Fruit fly (Drosophila melanogaster): ENCODE data around the gene PGRP-LC.
A peak's percentile ranks its signal among the peaks of the same experiment; 100 is the strongest.

The PGRP-LC gene

dm6 chr3L:9377198-9378035, 38.8 kb downstream of the PGRP-LC start, which contains the start of gene Hsp26 (continued):
- TF ChIP-seq sob (GFP tag; IDR thresholded peaks at IDR 0.05), result peak; percentile 82
- TF ChIP-seq ewg (GFP tag; optimal IDR thresholded peaks at IDR 0.05), result peak; percentile 93
- no peak for TF ChIP-seq CG15479 (GFP tag; optimal IDR thresholded peaks at IDR 0.05)
- TF ChIP-seq CG3726 (GFP tag; IDR thresholded peaks at IDR 0.05), result 0 out of 3 replicates have a peak, but pooled peaks have one; percentile 47
- peak; percentile 64 for TF ChIP-seq dm (GFP tag; optimal IDR thresholded peaks at IDR 0.05)
- TF ChIP-seq CG16813 (GFP tag; IDR thresholded peaks at IDR 0.05; ENCODE audit: partially characterized antibody), result no peak
- peak; percentile 67 for TF ChIP-seq fd3F (GFP tag; optimal IDR thresholded peaks at IDR 0.05)
- peak; percentile 66 for TF ChIP-seq CG3847 (GFP tag; IDR thresholded peaks at IDR 0.05)
- TF ChIP-seq pum (GFP tag; optimal IDR thresholded peaks at IDR 0.05), result peak; percentile 81
- peak; percentile 39; the same call in 1 of the 2 replicates for TF ChIP-seq Taf1 (GFP tag; IDR thresholded peaks at IDR 0.05)
- TF ChIP-seq BtbVII (GFP tag; optimal IDR thresholded peaks at IDR 0.05), result peak; percentile 68
- TF ChIP-seq nau (GFP tag; optimal IDR thresholded peaks at IDR 0.05), result peak; percentile 87
- TF ChIP-seq cwo (GFP tag; optimal IDR thresholded peaks at IDR 0.05), result peak; percentile 75
- TF ChIP-seq bowl (GFP tag; IDR thresholded peaks at IDR 0.05), result peak; percentile 71; the same call in 1 of the 2 replicates
- peak; percentile 80 for TF ChIP-seq gro (GFP tag; optimal IDR thresholded peaks at IDR 0.05)
- TF ChIP-seq Adf1 (GFP tag; IDR thresholded peaks at IDR 0.05), result peak; percentile 56
- peak; percentile 74 for TF ChIP-seq sisA (GFP tag; IDR thresholded peaks at IDR 0.05)
- 0 out of 2 replicates have a peak, but pooled peaks have one; percentile 19 for TF ChIP-seq dati (GFP tag; IDR thresholded peaks at IDR 0.05)
- TF ChIP-seq slbo (GFP tag; IDR thresholded peaks at IDR 0.05), result peak; percentile 85
- TF ChIP-seq CG17385 (GFP tag; optimal IDR thresholded peaks at IDR 0.05), result peak; percentile 85
- no peak; the same call in 1 of the 2 replicates for TF ChIP-seq CG13287 (GFP tag; IDR thresholded peaks at IDR 0.05; ENCODE audit: partially characterized antibody)
- TF ChIP-seq CHES-1-like (GFP tag; optimal IDR thresholded peaks at IDR 0.05), result peak; percentile 81
- TF ChIP-seq tna (GFP tag; IDR thresholded peaks at IDR 0.05; ENCODE audit: partially characterized antibody), result no peak
- peak; percentile 88 for TF ChIP-seq CG31441 (GFP tag; IDR thresholded peaks at IDR 0.05)
- TF ChIP-seq wdn (GFP tag; IDR thresholded peaks at IDR 0.05), result peak; percentile 81
- no peak for TF ChIP-seq Dfd (GFP tag; optimal IDR thresholded peaks at IDR 0.05)
- TF ChIP-seq ftz-f1 (GFP tag; optimal IDR thresholded peaks at IDR 0.05), result no peak
- peak; percentile 87 for TF ChIP-seq Ptx1 (GFP tag; IDR thresholded peaks at IDR 0.05)
- TF ChIP-seq peb (GFP tag; IDR thresholded peaks at IDR 0.05), result peak; percentile 72
- TF ChIP-seq CG30403 (GFP tag; optimal IDR thresholded peaks at IDR 0.05), result peak; percentile 89
- peak; percentile 87 for TF ChIP-seq Camta (GFP tag; optimal IDR thresholded peaks at IDR 0.05)
- peak; percentile 73 for TF ChIP-seq CG13775 (GFP tag; optimal IDR thresholded peaks at IDR 0.05)
- TF ChIP-seq CG14014 (GFP tag; IDR thresholded peaks at IDR 0.05), result peak; percentile 85
- peak; percentile 52 for TF ChIP-seq CG9817 (tag; optimal IDR thresholded peaks at IDR 0.05)
- TF ChIP-seq CG32532 (GFP tag; IDR thresholded peaks at IDR 0.05), result peak; percentile 90
- TF ChIP-seq pros (GFP tag; optimal IDR thresholded peaks at IDR 0.05), result no peak
- peak; percentile 55; the same call in 1 of the 2 replicates for TF ChIP-seq CG6272 (GFP tag; IDR thresholded peaks at IDR 0.05)
- TF ChIP-seq ato (GFP tag; IDR thresholded peaks at IDR 0.05; ENCODE audit: partially characterized antibody), result no peak
- TF ChIP-seq CG15073 (GFP tag; optimal IDR thresholded peaks at IDR 0.05), result peak; percentile 24
- TF ChIP-seq CG12942 (GFP tag; optimal IDR thresholded peaks at IDR 0.05), result peak; percentile 77
- TF ChIP-seq twi (tag; optimal IDR thresholded peaks at IDR 0.05), result peak; percentile 52
- TF ChIP-seq eyg (GFP tag; optimal IDR thresholded peaks at IDR 0.05), result peak; percentile 65
- no peak for TF ChIP-seq CG17912 (GFP tag; optimal IDR thresholded peaks at IDR 0.05)
- TF ChIP-seq E2f2 (GFP tag; IDR thresholded peaks at IDR 0.05), result peak; percentile 68; the same call in 1 of the 2 replicates
- TF ChIP-seq Nf-YA (GFP tag; IDR thresholded peaks at IDR 0.05), result peak; percentile 40; the same call in 1 of the 2 replicates
- peak in 1 of 3 experiments; percentile 76 for TF ChIP-seq lola (GFP tag; optimal IDR thresholded peaks at IDR 0.05)
- peak; percentile 74 for TF ChIP-seq jumu (GFP tag; optimal IDR thresholded peaks at IDR 0.05)
- peak; percentile 67 for TF ChIP-seq YL-1 (GFP tag; optimal IDR thresholded peaks at IDR 0.05)
- TF ChIP-seq CG13624 (GFP tag; optimal IDR thresholded peaks at IDR 0.05), result peak; percentile 87
